Worm (Caenorhabditis elegans): Measurements from ENCODE around the gene M02G9.4.

ce11 chrII:10317007-10317406 is at the start of gene M02G9.4:
- TF ChIP-seq F13H6.1 (tag; optimal IDR thresholded peaks at IDR 0.05) (no peak), unc-62 (GFP tag; optimal IDR thresholded peaks at IDR 0.05) (no peak), snpc-4 (tag; optimal IDR thresholded peaks at IDR 0.05) (no peak), lsy-2 (tag; optimal IDR thresholded peaks at IDR 0.05) (no peak), nhr-10 (tag; optimal IDR thresholded peaks at IDR 0.05) (no peak), ZK546.5 (tag; optimal IDR thresholded peaks at IDR 0.05) (no peak), ceh-82 (tag; optimal IDR thresholded peaks at IDR 0.05) (no peak), nhr-77 (tag; optimal IDR thresholded peaks at IDR 0.05) (no peak), nhr-237 (tag; optimal IDR thresholded peaks at IDR 0.05) (no peak)

All from whole organism, L2 larva.